Fruit fly (Drosophila melanogaster) whole organism, wandering third instar larva: ENCODE measurements around the gene CG3597.

ENCODE experiments used
- Abd-B ChIP-seq: fragments of >200 bp; optimal IDR thresholded peaks from 2 replicates; lab custom pipeline; 2017; ENCODE audit warnings: missing biosample characterization, missing genetic modification characterization
- CG32264 ChIP-seq: fragments of 200-800 bp; sonication (Bioruptor generic); optimal IDR thresholded peaks from 2 replicates; lab custom pipeline; 2016; ENCODE audit warnings: missing biosample characterization, missing genetic modification characterization
- CG9705 ChIP-seq: fragments of 200-800 bp; sonication (Bioruptor generic); optimal IDR thresholded peaks from 2 replicates; lab custom pipeline; 2018; ENCODE audit warnings: missing biosample characterization, mild to moderate bottlenecking, missing genetic modification characterization
- CrebA ChIP-seq: fragments of 200-800 bp; sonication (Bioruptor generic); optimal IDR thresholded peaks from 2 replicates; lab custom pipeline; 2016; ENCODE audit warnings: missing biosample characterization, mild to moderate bottlenecking, missing genetic modification characterization, borderline replicate concordance
- Dfd ChIP-seq: fragments of >200 bp; optimal IDR thresholded peaks from 2 replicates; lab custom pipeline; 2017; ENCODE audit warnings: missing biosample characterization, missing genetic modification characterization
- Dif ChIP-seq: fragments of 200-275, 200-300 bp; sonication (Bioruptor generic); optimal IDR thresholded peaks from 2 replicates; lab custom pipeline; 2018; ENCODE audit warnings: missing biosample characterization, missing genetic modification characterization; ENCODE audit not compliant: partially characterized antibody
- GATAd ChIP-seq: sonication (Bioruptor generic); optimal IDR thresholded peaks from 2 replicates; lab custom pipeline; 2016; ENCODE audit warnings: missing biosample characterization, missing genetic modification characterization
- HLH106 ChIP-seq: fragments of 200-800 bp; optimal IDR thresholded peaks from 3 replicates; lab custom pipeline; 2019; ENCODE audit warnings: missing biosample characterization, mild to moderate bottlenecking, missing genetic modification characterization, moderate library complexity
- Hnf4 ChIP-seq: fragments of 200-800 bp; sonication (Bioruptor generic); optimal IDR thresholded peaks from 2 replicates; lab custom pipeline; 2016; ENCODE audit warnings: missing biosample characterization, mild to moderate bottlenecking, missing genetic modification characterization
- Hr78 ChIP-seq: fragments of >200 bp; optimal IDR thresholded peaks from 2 replicates; lab custom pipeline; 2017; ENCODE audit warnings: missing biosample characterization, missing genetic modification characterization
- Hr83 ChIP-seq: fragments of 200-300 bp; sonication (Bioruptor generic); optimal IDR thresholded peaks from 2 replicates; lab custom pipeline; 2016; ENCODE audit warnings: missing biosample characterization, mild to moderate bottlenecking, missing genetic modification characterization, moderate library complexity; ENCODE audit not compliant: poor library complexity, severe bottlenecking
- Jra ChIP-seq: sonication (Bioruptor generic); optimal IDR thresholded peaks from 2 replicates; lab custom pipeline; 2016; ENCODE audit warnings: missing biosample characterization, missing genetic modification characterization
- Mio ChIP-seq: sonication (Bioruptor generic); optimal IDR thresholded peaks from 2 replicates; lab custom pipeline; 2016; ENCODE audit warnings: missing biosample characterization, missing genetic modification characterization
- Myc ChIP-seq: fragments of >200 bp; optimal IDR thresholded peaks from 2 replicates; lab custom pipeline; 2017
- N ChIP-seq: fragments of >200 bp; optimal IDR thresholded peaks from 2 replicates; lab custom pipeline; 2018; ENCODE audit warnings: missing biosample characterization, missing external identifiers, missing genetic modification characterization
- OdsH ChIP-seq: fragments of 200-800 bp; sonication (Bioruptor generic); optimal IDR thresholded peaks from 2 replicates; lab custom pipeline; 2016; ENCODE audit warnings: missing biosample characterization, mild to moderate bottlenecking, missing genetic modification characterization
- Rel ChIP-seq, 2 experiments: fragments of 200-800 bp; sonication (Bioruptor generic) in 1 of 2; optimal IDR thresholded peaks; 2 replicates in 1 of 2; 3 replicates in 1 of 2; lab custom pipeline; 2016 to 2019; ENCODE audit warnings: mild to moderate bottlenecking in 2 of 2, missing biosample characterization in 2 of 2, missing genetic modification characterization in 2 of 2, moderate library complexity in 1 of 2
- Sp1 ChIP-seq: fragments of 200-800 bp; sonication (Bioruptor generic); optimal IDR thresholded peaks from 3 replicates; lab custom pipeline; 2019; ENCODE audit warnings: missing biosample characterization, mild to moderate bottlenecking, missing genetic modification characterization, moderate library complexity
- Vsx2 ChIP-seq: fragments of 200-300, 225-300 bp; sonication (Bioruptor generic); optimal IDR thresholded peaks from 2 replicates; lab custom pipeline; 2018; ENCODE audit warnings: missing biosample characterization, missing genetic modification characterization; ENCODE audit not compliant: partially characterized antibody
- br ChIP-seq: fragments of 200-800 bp; sonication (Bioruptor generic); optimal IDR thresholded peaks from 2 replicates; lab custom pipeline; 2016; ENCODE audit warnings: missing biosample characterization, missing genetic modification characterization
- brk ChIP-seq: fragments of 200-800 bp; sonication (Bioruptor generic); optimal IDR thresholded peaks from 2 replicates; lab custom pipeline; 2016; ENCODE audit warnings: missing biosample characterization, mild to moderate bottlenecking, missing genetic modification characterization
- dl ChIP-seq, 2 experiments: fragments of 175-275, 200-275 bp in 1 of 2; fragments of 200-275 bp in 1 of 2; sonication (Bioruptor generic); optimal IDR thresholded peaks; lab custom pipeline; 2018; ENCODE audit warnings: mild to moderate bottlenecking in 2 of 2, missing biosample characterization in 2 of 2, missing genetic modification characterization in 2 of 2, moderate library complexity in 2 of 2; ENCODE audit not compliant: partially characterized antibody in 2 of 2, insufficient read depth in 1 of 2
- dmrt93B ChIP-seq: fragments of 200-800 bp; sonication (Bioruptor generic); optimal IDR thresholded peaks from 2 replicates; lab custom pipeline; 2018; ENCODE audit warnings: missing biosample characterization, mild to moderate bottlenecking, missing genetic modification characterization
- dsf ChIP-seq: sonication (Bioruptor generic); optimal IDR thresholded peaks from 2 replicates; lab custom pipeline; 2016; ENCODE audit warnings: missing biosample characterization, missing genetic modification characterization, borderline replicate concordance
- ey ChIP-seq: fragments of 200-800 bp; sonication (Bioruptor generic); optimal IDR thresholded peaks from 2 replicates; lab custom pipeline; 2016; ENCODE audit warnings: missing biosample characterization, missing genetic modification characterization
- foxo ChIP-seq, 2 experiments: fragments of 200-800 bp; sonication (Bioruptor generic); optimal IDR thresholded peaks; 2 replicates in 1 of 2; 3 replicates in 1 of 2; lab custom pipeline; 2016 to 2017; ENCODE audit warnings: missing biosample characterization in 2 of 2, missing genetic modification characterization in 2 of 2
- fru ChIP-seq: fragments of 200-800 bp; sonication (Bioruptor generic); optimal IDR thresholded peaks from 3 replicates; lab custom pipeline; 2016; ENCODE audit warnings: missing biosample characterization, mild to moderate bottlenecking, missing genetic modification characterization
- h ChIP-seq: fragments of 200-800 bp; sonication (Bioruptor generic); optimal IDR thresholded peaks from 3 replicates; lab custom pipeline; 2016; ENCODE audit warnings: missing biosample characterization, mild to moderate bottlenecking, missing genetic modification characterization
- jim ChIP-seq: fragments of 175-275, 200-325 bp; sonication (Bioruptor generic); optimal IDR thresholded peaks from 2 replicates; lab custom pipeline; 2016; ENCODE audit warnings: missing biosample characterization, mild to moderate bottlenecking, missing genetic modification characterization
- lola ChIP-seq: fragments of >200 bp; optimal IDR thresholded peaks from 2 replicates; lab custom pipeline; 2017; ENCODE audit warnings: missing biosample characterization, missing genetic modification characterization
- pan ChIP-seq: fragments of >200 bp; optimal IDR thresholded peaks from 2 replicates; lab custom pipeline; 2017
- psq ChIP-seq: fragments of 200-800 bp; sonication (Bioruptor generic); optimal IDR thresholded peaks from 3 replicates; lab custom pipeline; 2017; ENCODE audit warnings: missing biosample characterization, mild to moderate bottlenecking, missing genetic modification characterization, moderate library complexity
- rgr ChIP-seq: fragments of 200-800 bp; sonication (Bioruptor generic); optimal IDR thresholded peaks from 3 replicates; lab custom pipeline; 2016; ENCODE audit warnings: missing biosample characterization, mild to moderate bottlenecking, missing genetic modification characterization
- sage ChIP-seq: fragments of 200-800 bp; sonication (Bioruptor generic); optimal IDR thresholded peaks from 2 replicates; lab custom pipeline; 2016; ENCODE audit warnings: missing biosample characterization, mild to moderate bottlenecking, missing genetic modification characterization
- sv ChIP-seq: fragments of 200-800 bp; sonication (Bioruptor generic); optimal IDR thresholded peaks from 3 replicates; lab custom pipeline; 2016; ENCODE audit warnings: missing biosample characterization, missing genetic modification characterization
- tai ChIP-seq: sonication (Bioruptor generic); optimal IDR thresholded peaks from 2 replicates; lab custom pipeline; 2016; ENCODE audit warnings: missing biosample characterization, missing genetic modification characterization
- usp ChIP-seq: fragments of >200 bp; optimal IDR thresholded peaks from 2 replicates; lab custom pipeline; 2017; ENCODE audit warnings: missing biosample characterization, missing genetic modification characterization
- woc ChIP-seq: sonication (Bioruptor generic); optimal IDR thresholded peaks from 2 replicates; lab custom pipeline; 2016; ENCODE audit warnings: missing biosample characterization, mild to moderate bottlenecking, missing genetic modification characterization

CG3597 gene

dm6 chr2L:2371406-2372111 lies at the start of gene CG3597:
CG3597 (minus strand) TSS chr2L:2371524.
- TF ChIP-seq foxo (GFP tag; optimal IDR thresholded peaks at IDR 0.05; lab: Kevin White, UChicago) (no peak), CG32264 (GFP tag; lab: Kevin White, UChicago) (no peak), Mio (GFP tag; lab: Kevin White, UChicago) (no peak), Hr83 (GFP tag; lab: Kevin White, UChicago) (no peak), Hnf4 (GFP tag; lab: Kevin White, UChicago) (no peak), HLH106 (tag; lab: Kevin White, UChicago) (no peak), pan (lab: Kevin White, UChicago) (no peak), N (GFP tag; lab: Kevin White, UChicago) (no peak), Dfd (no peak), Jra (GFP tag; lab: Kevin White, UChicago) (no peak), lola (GFP tag; lab: Kevin White, UChicago) (no peak), OdsH (GFP tag; lab: Kevin White, UChicago) (no peak), usp (no peak), GATAd (no peak), Abd-B (GFP tag; lab: Kevin White, UChicago) (no peak)

dm6 chr2L:2420490-2420889 lies 49.2 kb upstream of the CG3597 start, which contains the start of gene CG9886:
CG9886 (plus strand) TSS chr2L:2420830.
- TF ChIP-seq Myc (lab: Kevin White, UChicago) (no peak), jim (GFP tag; lab: Kevin White, UChicago) (no peak), foxo (GFP tag; optimal IDR thresholded peaks at IDR 0.05; lab: Kevin White, UChicago) (peak in 1 of 2 experiments; percentile 53), Mio (GFP tag; lab: Kevin White, UChicago) (no peak), br (no peak), OdsH (GFP tag; lab: Kevin White, UChicago) (peak; percentile 21), dsf (GFP tag; lab: Kevin White, UChicago) (no peak), sage (GFP tag; lab: Kevin White, UChicago) (peak; percentile 28), psq (GFP tag; lab: Kevin White, UChicago) (peak; percentile 25), lola (GFP tag; lab: Kevin White, UChicago) (no peak), Dfd (no peak), Rel (GFP tag; optimal IDR thresholded peaks at IDR 0.05; lab: Kevin White, UChicago) (no peak), Rel (tag; optimal IDR thresholded peaks at IDR 0.05; lab: Kevin White, UChicago) (no peak), h (GFP tag; lab: Kevin White, UChicago) (peak; percentile 52), woc (GFP tag; lab: Kevin White, UChicago) (peak; percentile 12), CG9705 (GFP tag; lab: Kevin White, UChicago) (no peak), Jra (GFP tag; lab: Kevin White, UChicago) (peak; percentile 2), fru (GFP tag; lab: Kevin White, UChicago) (peak; percentile 53), tai (GFP tag; lab: Kevin White, UChicago) (no peak), usp (no peak), brk (GFP tag; lab: Kevin White, UChicago) (peak; percentile 64), Vsx2 (GFP tag; lab: Kevin White, UChicago) (no peak), dl (GFP tag; optimal IDR thresholded peaks at IDR 0.05; lab: Kevin White, UChicago; ENCODE audit: insufficient read depth in 1 of 2, partially characterized antibody in 2 of 2) (no peak), N (GFP tag; lab: Kevin White, UChicago) (no peak), GATAd (no peak), dmrt93B (no peak), CrebA (no peak), Hr78 (GFP tag; lab: Kevin White, UChicago) (no peak), HLH106 (tag; lab: Kevin White, UChicago) (peak; percentile 68), Abd-B (GFP tag; lab: Kevin White, UChicago) (no peak), Hr83 (GFP tag; lab: Kevin White, UChicago) (no peak), rgr (GFP tag; lab: Kevin White, UChicago) (peak; percentile 39), Sp1 (GFP tag; lab: Kevin White, UChicago) (no peak), ey (GFP tag; lab: Kevin White, UChicago) (peak; percentile 25), Hnf4 (GFP tag; lab: Kevin White, UChicago) (peak; percentile 32), pan (lab: Kevin White, UChicago) (no peak), CG32264 (GFP tag; lab: Kevin White, UChicago) (no peak), sv (GFP tag; lab: Kevin White, UChicago) (peak; percentile 63), Dif (GFP tag; lab: Kevin White, UChicago) (peak; percentile 65)
- TF ChIP-seq, all 38 proteins: peak for 15
